Fruit fly (Drosophila melanogaster) whole organism, embryonic: Measurements from ENCODE around the gene CG34310.

Source experiments
- ATbp ChIP-seq: fragments of 200-800 bp; sonication (Bioruptor generic); optimal IDR thresholded peaks from 2 replicates; lab custom pipeline; 2017; ENCODE audit warnings: missing biosample characterization, mild to moderate bottlenecking, missing genetic modification characterization, missing genetic modification reagents
- CG11398 ChIP-seq: fragments of 200-800 bp; sonication (Bioruptor generic); optimal IDR thresholded peaks from 2 replicates; lab custom pipeline; 2016; ENCODE audit warnings: missing biosample characterization, missing genetic modification characterization
- CG11504 ChIP-seq: fragments of 200-800 bp; sonication (Bioruptor generic); optimal IDR thresholded peaks from 3 replicates; lab custom pipeline; 2019; ENCODE audit warnings: missing biosample characterization, mild to moderate bottlenecking, missing genetic modification characterization, moderate library complexity
- CG11560 ChIP-seq: fragments of 200-800 bp; sonication (Bioruptor generic); IDR thresholded peaks from 3 replicates; pipeline ENCODE4 v1.3.6; 2022; ENCODE audit warnings: missing biosample characterization, missing genetic modification characterization
- CG1529 ChIP-seq: fragments of 200-800 bp; sonication (Bioruptor generic); optimal IDR thresholded peaks from 3 replicates; lab custom pipeline; 2018; ENCODE audit warnings: missing biosample characterization, missing genetic modification characterization
- CG16863 ChIP-seq: fragments of 200-800 bp; sonication (Bioruptor generic); optimal IDR thresholded peaks from 3 replicates; lab custom pipeline; 2016; ENCODE audit warnings: missing biosample characterization, missing genetic modification characterization
- CG17568 ChIP-seq: fragments of 200-800 bp; sonication (Bioruptor generic); optimal IDR thresholded peaks from 2 replicates; lab custom pipeline; 2018; ENCODE audit warnings: missing biosample characterization, mild to moderate bottlenecking, missing genetic modification characterization, moderate library complexity
- CG17612 ChIP-seq: fragments of 200-800 bp; sonication (Bioruptor generic); IDR thresholded peaks from 2 replicates; pipeline ENCODE4 v1.3.6; 2022; ENCODE audit warnings: missing biosample characterization, missing genetic modification characterization
- CG2678 ChIP-seq: fragments of 200-800 bp; sonication (Bioruptor generic); optimal IDR thresholded peaks from 3 replicates; lab custom pipeline; 2019; ENCODE audit warnings: missing biosample characterization, mild to moderate bottlenecking, missing genetic modification characterization, moderate library complexity
- CG2712 ChIP-seq: fragments of 200-800 bp; optimal IDR thresholded peaks from 3 replicates; lab custom pipeline; 2019; ENCODE audit warnings: missing biosample characterization, mild to moderate bottlenecking, missing genetic modification characterization, moderate library complexity
- CG3838 ChIP-seq: fragments of 200-800 bp; sonication (Bioruptor generic); optimal IDR thresholded peaks from 3 replicates; lab custom pipeline; 2016; ENCODE audit warnings: missing biosample characterization, missing genetic modification characterization
- CG4854 ChIP-seq: fragments of 200-800 bp; sonication (Bioruptor generic); optimal IDR thresholded peaks from 2 replicates; lab custom pipeline; 2016; ENCODE audit warnings: missing biosample characterization, missing genetic modification characterization, inconsistent platforms
- CG5180 ChIP-seq: fragments of 200-800 bp; sonication (Bioruptor generic); optimal IDR thresholded peaks from 3 replicates; lab custom pipeline; 2017; ENCODE audit warnings: missing biosample characterization, missing genetic modification characterization, mild to moderate bottlenecking, moderate library complexity, missing genetic modification reagents
- CG7372 ChIP-seq: fragments of 200-800 bp; sonication (Bioruptor generic); IDR thresholded peaks from 2 replicates; pipeline ENCODE4 v1.3.6; 2022; ENCODE audit warnings: missing biosample characterization, missing genetic modification characterization
- CG7928 ChIP-seq: fragments of 200-800 bp; sonication (Bioruptor generic); optimal IDR thresholded peaks from 2 replicates; lab custom pipeline; 2017; ENCODE audit warnings: missing biosample characterization, mild to moderate bottlenecking, missing genetic modification characterization
- CG8924 ChIP-seq: fragments of 200-800 bp; optimal IDR thresholded peaks from 3 replicates; lab custom pipeline; 2019; ENCODE audit warnings: missing biosample characterization, mild to moderate bottlenecking, missing genetic modification characterization, moderate library complexity
- CkIIα-i1 ChIP-seq: fragments of 200-800 bp; sonication (Bioruptor generic); IDR thresholded peaks from 2 replicates; pipeline ENCODE4 v1.3.6; 2022; ENCODE audit warnings: missing biosample characterization, missing genetic modification characterization
- D19A ChIP-seq: fragments of 200-800 bp; optimal IDR thresholded peaks from 3 replicates; lab custom pipeline; 2019; ENCODE audit warnings: missing biosample characterization, mild to moderate bottlenecking, missing genetic modification characterization, moderate library complexity
- Dip3 ChIP-seq: fragments of 200-800 bp; sonication (Bioruptor generic); optimal IDR thresholded peaks from 3 replicates; lab custom pipeline; 2016; ENCODE audit warnings: missing biosample characterization, missing genetic modification characterization
- Ets97D ChIP-seq: fragments of 200-800 bp; sonication (Bioruptor generic); optimal IDR thresholded peaks from 3 replicates; lab custom pipeline; 2016; ENCODE audit warnings: missing biosample characterization, missing genetic modification characterization
- Fer2 ChIP-seq: fragments of 200-800 bp; sonication (Bioruptor generic); optimal IDR thresholded peaks from 2 replicates; lab custom pipeline; 2018; ENCODE audit warnings: missing biosample characterization, mild to moderate bottlenecking, missing genetic modification characterization, moderate library complexity
- GATAe ChIP-seq: fragments of 200-800 bp; sonication (Bioruptor generic); conservative IDR thresholded peaks from 2 replicates; pipeline ENCODE4 v1.3.6; 2022; ENCODE audit warnings: missing biosample characterization, missing genetic modification characterization
- HLHmδ ChIP-seq: fragments of 200-800 bp; sonication (Bioruptor generic); optimal IDR thresholded peaks from 2 replicates; lab custom pipeline; 2018; ENCODE audit warnings: missing biosample characterization, mild to moderate bottlenecking, missing genetic modification characterization, moderate library complexity
- HmgZ ChIP-seq: fragments of 200-800 bp; sonication (Bioruptor generic); optimal IDR thresholded peaks from 2 replicates; lab custom pipeline; 2018; ENCODE audit warnings: missing biosample characterization, mild to moderate bottlenecking, missing genetic modification characterization
- Lpt ChIP-seq: fragments of >200 bp; optimal IDR thresholded peaks from 2 replicates; lab custom pipeline; 2018; ENCODE audit warnings: missing biosample characterization, missing genetic modification characterization
- Mad ChIP-seq: fragments of 200-800 bp; sonication (Bioruptor generic); optimal IDR thresholded peaks from 2 replicates; lab custom pipeline; 2016; ENCODE audit warnings: missing biosample characterization, missing genetic modification characterization
- Med ChIP-seq: fragments of 200-800 bp; sonication (Bioruptor generic); peaks from one replicate; lab custom pipeline; 2016; ENCODE audit warnings: missing biosample characterization, missing genetic modification characterization, mild to moderate bottlenecking, inconsistent platforms, moderate library complexity
- Nf-YB ChIP-seq: fragments of 200-800 bp; sonication (Bioruptor generic); optimal IDR thresholded peaks from 3 replicates; lab custom pipeline; 2019; ENCODE audit warnings: missing biosample characterization, mild to moderate bottlenecking, missing genetic modification characterization, moderate library complexity
- Sox100B ChIP-seq: fragments of 200-800 bp; sonication (Bioruptor generic); optimal IDR thresholded peaks from 3 replicates; lab custom pipeline; 2018; ENCODE audit warnings: missing biosample characterization, mild to moderate bottlenecking, missing genetic modification characterization
- Sox102F ChIP-seq: fragments of 200-800 bp; sonication (Bioruptor generic); optimal IDR thresholded peaks from 2 replicates; lab custom pipeline; 2018; ENCODE audit warnings: missing biosample characterization, mild to moderate bottlenecking, missing genetic modification characterization, moderate library complexity
- Usf ChIP-seq: fragments of 200-800 bp; sonication (Bioruptor generic); optimal IDR thresholded peaks from 2 replicates; lab custom pipeline; 2017; ENCODE audit warnings: missing genotype, missing biosample characterization, missing genetic modification characterization
- ash1 ChIP-seq: fragments of 200-800 bp; sonication (Bioruptor generic); optimal IDR thresholded peaks from 2 replicates; lab custom pipeline; 2018; ENCODE audit warnings: missing biosample characterization, mild to moderate bottlenecking, missing genetic modification characterization
- ato ChIP-seq: fragments of 200-800 bp; sonication (Bioruptor generic); IDR thresholded peaks from 2 replicates; pipeline ENCODE4 v1.3.6; 2022; ENCODE audit warnings: missing biosample characterization, missing genetic modification characterization; ENCODE audit not compliant: partially characterized antibody
- chinmo ChIP-seq: fragments of 200-800 bp; sonication (Bioruptor generic); IDR thresholded peaks from 4 replicates; pipeline ENCODE4 v1.3.6; 2022; ENCODE audit warnings: missing biosample characterization, missing genetic modification characterization; ENCODE audit not compliant: partially characterized antibody
- danr ChIP-seq: fragments of 200-800 bp; sonication (Bioruptor generic); IDR thresholded peaks from 2 replicates; pipeline ENCODE4 v1.3.6; 2022; ENCODE audit warnings: missing biosample characterization, missing genetic modification characterization
- ewg ChIP-seq: fragments of 200-800 bp; sonication (Bioruptor generic); optimal IDR thresholded peaks from 3 replicates; lab custom pipeline; 2017; ENCODE audit warnings: mild to moderate bottlenecking, missing biosample characterization, missing genetic modification reagents, missing genetic modification characterization
- fu2 ChIP-seq: fragments of 200-800 bp; sonication (Bioruptor generic); optimal IDR thresholded peaks from 2 replicates; lab custom pipeline; 2016; ENCODE audit warnings: missing biosample characterization, missing genetic modification characterization
- gce ChIP-seq: fragments of 200-800 bp; sonication (Bioruptor generic); IDR thresholded peaks from 3 replicates; pipeline ENCODE4 v1.3.6; 2022; ENCODE audit warnings: missing biosample characterization, missing genetic modification characterization
- ken ChIP-seq: fragments of 200-800 bp; sonication (Bioruptor generic); IDR thresholded peaks from 3 replicates; pipeline ENCODE4 v1.3.6; 2022; ENCODE audit warnings: missing biosample characterization, missing genetic modification characterization
- knrl ChIP-seq: fragments of 200-800 bp; sonication (Bioruptor generic); IDR thresholded peaks from 3 replicates; pipeline ENCODE4 v1.3.6; 2022; ENCODE audit warnings: missing biosample characterization, missing genetic modification characterization; ENCODE audit not compliant: partially characterized antibody
- nmo ChIP-seq: fragments of 200-800 bp; sonication (Bioruptor generic); optimal IDR thresholded peaks from 2 replicates; lab custom pipeline; 2018; ENCODE audit warnings: missing biosample characterization, mild to moderate bottlenecking, missing genetic modification characterization, moderate library complexity
- p53 ChIP-seq: fragments of 200-800 bp; sonication (Bioruptor generic); optimal IDR thresholded peaks from 2 replicates; lab custom pipeline; 2016; ENCODE audit warnings: missing biosample characterization, missing genetic modification characterization
- sens ChIP-seq: fragments of 200-800 bp; sonication (Bioruptor generic); peaks from one replicate; lab custom pipeline; 2016; ENCODE audit warnings: missing biosample characterization, missing genetic modification characterization
- sisA ChIP-seq: fragments of 200-800 bp; sonication (Bioruptor generic); IDR thresholded peaks from 2 replicates; pipeline ENCODE4 v1.3.6; 2022; ENCODE audit warnings: missing biosample characterization, missing genetic modification characterization
- tin ChIP-seq: fragments of 200-800 bp; sonication (Bioruptor generic); optimal IDR thresholded peaks from 3 replicates; lab custom pipeline; 2016; ENCODE audit warnings: missing biosample characterization, missing genetic modification characterization
- trem ChIP-seq: fragments of 200-800 bp; optimal IDR thresholded peaks from 3 replicates; lab custom pipeline; 2019; ENCODE audit warnings: missing biosample characterization, mild to moderate bottlenecking, missing genetic modification characterization, moderate library complexity
- vvl ChIP-seq: fragments of 200-800 bp; sonication (Bioruptor generic); IDR thresholded peaks from 2 replicates; pipeline ENCODE4 v1.3.6; 2022; ENCODE audit warnings: missing biosample characterization, missing genetic modification characterization

The CG34310 gene

dm6 chr2L:6683992-6684882 lies 20.8 kb downstream of the CG34310 start, which contains the start of gene Nhe3 (continued):
- TF ChIP-seq CG7928 (GFP tag; lab: Kevin White, UChicago) = peak; percentile 46
- TF ChIP-seq Sox102F (GFP tag; lab: Kevin White, UChicago) = no peak
- no peak for TF ChIP-seq Lpt (GFP tag; lab: Kevin White, UChicago)
- TF ChIP-seq CG1529 (GFP tag; lab: Kevin White, UChicago) = peak; percentile 53
- peak; percentile 73 for TF ChIP-seq ewg
- peak; percentile 70 for TF ChIP-seq CG17568
- TF ChIP-seq CG11398 (GFP tag; lab: Kevin White, UChicago) = peak; percentile 28
- TF ChIP-seq sens (GFP tag; lab: Kevin White, UChicago) = peak; percentile 97
- peak; percentile 45 for TF ChIP-seq CG3838 (GFP tag; lab: Kevin White, UChicago)
- no peak for TF ChIP-seq HLHmδ
- peak; percentile 82 for TF ChIP-seq CG2678 (tag; lab: Kevin White, UChicago)
- TF ChIP-seq CG2712 (tag; lab: Kevin White, UChicago) = peak; percentile 82
- TF ChIP-seq Sox100B = peak; percentile 81
- peak; percentile 84 for TF ChIP-seq sisA (GFP tag; lab: Robert Waterston, UW)
- TF ChIP-seq Nf-YB (GFP tag; lab: Kevin White, UChicago) = peak; percentile 34
- TF ChIP-seq CkIIα-i1 (GFP tag; lab: Robert Waterston, UW) = no peak
- peak; percentile 87 for TF ChIP-seq Mad (GFP tag; lab: Kevin White, UChicago)
- TF ChIP-seq tin (GFP tag; lab: Kevin White, UChicago) = peak; percentile 89
- peak; percentile 41 for TF ChIP-seq Fer2 (tag; lab: Kevin White, UChicago)
- TF ChIP-seq CG8924 (tag; lab: Kevin White, UChicago) = peak; percentile 77
- TF ChIP-seq CG16863 (GFP tag; lab: Kevin White, UChicago) = peak; percentile 77
- TF ChIP-seq Ets97D = peak; percentile 78
- TF ChIP-seq CG5180 (GFP tag; lab: Kevin White, UChicago) = peak; percentile 20
- peak; percentile 88 for TF ChIP-seq Dip3 (GFP tag; lab: Kevin White, UChicago)
- TF ChIP-seq CG17612 = peak; percentile 59; the same call in 1 of the 2 replicates
- no peak for TF ChIP-seq GATAe (GFP tag; lab: Robert Waterston, UW)
- peak; percentile 74 for TF ChIP-seq ATbp (GFP tag; lab: Kevin White, UChicago)
- TF ChIP-seq ash1 (GFP tag; lab: Kevin White, UChicago) = no peak
- peak; percentile 63 for TF ChIP-seq Usf
- TF ChIP-seq, all 482 proteins: peak for 396

dm6 chr2L:6686612-6687011 lies 23.1 kb downstream of the CG34310 start, which contains the start of gene CG11327:
Gene CG11327 (minus strand): TSS chr2L:6686712.
- TF ChIP-seq trem (peak; percentile 7), CG11504 (tag; lab: Kevin White, UChicago) (no peak), gce (no peak)
- TF ChIP-seq, all 482 proteins: peak for 1

- TF ChIP-seq fu2 (GFP tag; lab: Kevin White, UChicago) (no peak), chinmo (GFP tag; lab: Robert Waterston, UW) (no peak), Med (peak; percentile 64), knrl (GFP tag; lab: Robert Waterston, UW) (no peak), ken (GFP tag; lab: Robert Waterston, UW) (no peak), nmo (GFP tag; lab: Kevin White, UChicago) (no peak), CG4854 (GFP tag; lab: Kevin White, UChicago) (no peak), Sox102F (GFP tag; lab: Kevin White, UChicago) (peak; percentile 24), D19A (tag; lab: Kevin White, UChicago) (peak; percentile 58), p53 (GFP tag; lab: Kevin White, UChicago) (no peak), danr (GFP tag; lab: Robert Waterston, UW) (no peak), HmgZ (tag; lab: Kevin White, UChicago) (no peak), CG11504 (tag; lab: Kevin White, UChicago) (peak; percentile 10), ato (GFP tag; lab: Robert Waterston, UW) (no peak), sens (GFP tag; lab: Kevin White, UChicago) (peak; percentile 75), CG7372 (GFP tag; lab: Robert Waterston, UW) (no peak), vvl (GFP tag; lab: Robert Waterston, UW) (0 out of 2 replicates have a peak, but pooled peaks have one; percentile 7), CG11560 (no peak)
Observed at dm6 chr2L:6692048-6692447, 28.6 kb downstream of the CG34310 start.
